Fruit fly (Drosophila melanogaster): ENCODE results near the gene CG31668.
A peak's percentile ranks its signal among the peaks of the same experiment; 100 is the strongest.

Gene CG31668

dm6 chr2L:2221649-2222150 is 15.7 kb upstream of the CG31668 start (continued):
- TF ChIP-seq Max (GFP tag; optimal IDR thresholded peaks at IDR 0.05) (peak; percentile 89), hth (optimal IDR thresholded peaks at IDR 0.05) (no peak), E2f2 (GFP tag; IDR thresholded peaks at IDR 0.05) (peak; percentile 84), Scr (GFP tag; IDR thresholded peaks at IDR 0.05; ENCODE audit: partially characterized antibody) (no peak), btn (GFP tag; optimal IDR thresholded peaks at IDR 0.05) (peak; percentile 87), zen (tag; optimal IDR thresholded peaks at IDR 0.05) (peak; percentile 94), Abd-B (GFP tag; optimal IDR thresholded peaks at IDR 0.05) (peak; percentile 92), run (tag; optimal IDR thresholded peaks at IDR 0.05) (peak; percentile 91), tgo (GFP tag; IDR thresholded peaks at IDR 0.05) (peak; percentile 98), CG2712 (tag; optimal IDR thresholded peaks at IDR 0.05) (peak; percentile 96), Oaz (GFP tag; IDR thresholded peaks at IDR 0.05) (peak; percentile 96), Ssrp (tag; optimal IDR thresholded peaks at IDR 0.05) (peak; percentile 91), CG1603 (tag; optimal IDR thresholded peaks at IDR 0.05) (peak; percentile 96), corto (GFP tag; optimal IDR thresholded peaks at IDR 0.05) (peak; percentile 95), Bdp1 (GFP tag; optimal IDR thresholded peaks at IDR 0.05) (peak; percentile 93), cad (GFP tag; optimal IDR thresholded peaks at IDR 0.05) (no peak), CG8924 (tag; optimal IDR thresholded peaks at IDR 0.05) (peak; percentile 98), crp (GFP tag; optimal IDR thresholded peaks at IDR 0.05) (peak in 1 of 2 experiments; percentile 73), CG4730 (GFP tag; IDR thresholded peaks at IDR 0.05) (peak; percentile 95), CG6854 (GFP tag; optimal IDR thresholded peaks at IDR 0.05) (peak; percentile 94), phol (tag; optimal IDR thresholded peaks at IDR 0.05) (peak; percentile 92), Tbp (GFP tag; optimal IDR thresholded peaks at IDR 0.05) (no peak), CG10979 (tag; optimal IDR thresholded peaks at IDR 0.05) (peak; percentile 92), ab (GFP tag; optimal IDR thresholded peaks at IDR 0.05) (peak; percentile 93), CG5180 (GFP tag; optimal IDR thresholded peaks at IDR 0.05) (peak; percentile 86), Asciz (GFP tag; optimal IDR thresholded peaks at IDR 0.05) (peak; percentile 89), nerfin-1 (tag; optimal IDR thresholded peaks at IDR 0.05) (peak; percentile 88), CG7963 (GFP tag; IDR thresholded peaks at IDR 0.05; ENCODE audit: partially characterized antibody) (no peak), CG15011 (GFP tag; optimal IDR thresholded peaks at IDR 0.05) (peak; percentile 91), Nf-YC (tag; optimal IDR thresholded peaks at IDR 0.05) (peak; percentile 83), gem (tag; optimal IDR thresholded peaks at IDR 0.05) (peak; percentile 99), CG11504 (tag; optimal IDR thresholded peaks at IDR 0.05) (peak; percentile 95), ind (GFP tag; optimal IDR thresholded peaks at IDR 0.05) (peak; percentile 94), BtbVII (GFP tag; optimal IDR thresholded peaks at IDR 0.05) (peak; percentile 94), mam (GFP tag; optimal IDR thresholded peaks at IDR 0.05) (peak; percentile 96), Gsc (GFP tag; IDR thresholded peaks at IDR 0.05) (peak; percentile 81; the same call in 1 of the 2 replicates), Rfx (GFP tag; IDR thresholded peaks at IDR 0.05) (peak; percentile 99), br (optimal IDR thresholded peaks at IDR 0.05) (no peak), Mrtf (GFP tag; IDR thresholded peaks at IDR 0.05) (peak; percentile 98), CG12155 (GFP tag; optimal IDR thresholded peaks at IDR 0.05) (peak; percentile 93), CG1792 (GFP tag; optimal IDR thresholded peaks at IDR 0.05) (peak; percentile 91), Hsf (GFP tag; optimal IDR thresholded peaks at IDR 0.05) (peak; percentile 99), her (GFP tag; optimal IDR thresholded peaks at IDR 0.05) (peak; percentile 90), CG31365 (tag; optimal IDR thresholded peaks at IDR 0.05) (peak; percentile 86), Sin3A (optimal IDR thresholded peaks at IDR 0.05) (no peak), oc (tag; optimal IDR thresholded peaks at IDR 0.05) (peak; percentile 93), CG10654 (GFP tag; optimal IDR thresholded peaks at IDR 0.05) (peak; percentile 91), Pdp1 (GFP tag; optimal IDR thresholded peaks at IDR 0.05) (peak; percentile 94 to 96), CG14667 (GFP tag; IDR thresholded peaks at IDR 0.05) (peak; percentile 96), BEAF-32 (GFP tag; optimal IDR thresholded peaks at IDR 0.05) (peak; percentile 17), HLH3B (GFP tag; IDR thresholded peaks at IDR 0.05) (peak; percentile 98)
